Worm (Caenorhabditis elegans): ENCODE results near the gene wrt-3.

ce11 chrIV:9485040-9485439, 7.8 kb upstream of the wrt-3 start, which contains the start of gene gadr-2:
- TF ChIP-seq ama-1 (optimal IDR thresholded peaks at IDR 0.05) (no peak), hmbx-1 (tag; optimal IDR thresholded peaks at IDR 0.05) (no peak), B0310.2 (tag; optimal IDR thresholded peaks at IDR 0.05) (no peak), pes-1 (GFP tag; IDR thresholded peaks at IDR 0.05) (no peak), tbx-11 (GFP tag; IDR thresholded peaks at IDR 0.05) (no peak), flt-1 (GFP tag; IDR thresholded peaks at IDR 0.05) (no peak), hnd-1 (tag; optimal IDR thresholded peaks at IDR 0.05) (no peak), ceh-13 (GFP tag; optimal IDR thresholded peaks at IDR 0.05) (no peak), sea-1 (GFP tag; conservative IDR thresholded peaks at IDR 0.05) (no peak), hmg-4 (GFP tag; optimal IDR thresholded peaks at IDR 0.05) (no peak), ceh-36 (tag; optimal IDR thresholded peaks at IDR 0.05) (no peak), tra-4 (tag; optimal IDR thresholded peaks at IDR 0.05) (no peak)

All from whole organism, early embryonic.